Comparison of ENCODE assay signal across 1 fruit fly cellular context in the genomic region with DNA sequence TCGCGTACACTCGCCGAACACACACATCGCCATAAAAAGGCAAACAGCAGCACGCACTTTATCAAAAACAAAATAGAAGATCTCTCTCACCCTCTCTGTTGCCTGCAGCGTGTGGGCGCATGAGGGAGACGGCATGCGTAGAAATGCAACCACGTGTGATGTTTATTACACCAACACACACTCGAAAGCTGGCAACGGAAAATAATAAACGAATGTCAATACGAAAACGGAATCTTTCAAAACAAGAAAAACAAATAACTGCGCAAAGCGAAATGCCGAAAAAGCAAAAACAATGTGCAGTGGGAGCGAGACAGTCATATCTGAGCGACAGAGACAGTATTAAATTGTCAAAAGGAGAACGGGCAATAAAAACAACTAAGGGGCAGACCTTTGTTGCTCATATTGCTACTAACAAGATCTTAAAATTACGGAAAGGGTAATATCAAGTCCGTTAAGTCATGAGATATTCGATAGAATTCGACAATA.
TF ChIP-seq lines count a peak whose summit lies in the region.

No protein-coding gene starts in this region.

TF ChIP-seq in whole organism, embryonic, 481 proteins besides CTCF, POLR2A, EP300 and RAD21 (continued from another document and continues in another):
- TF ChIP-seq Stat92E (GFP tag; optimal IDR thresholded peaks at IDR 0.05; lab: Kevin White, UChicago) (peak in 1 of 3 experiments; percentile 89), CG31388 (GFP tag; optimal IDR thresholded peaks at IDR 0.05; lab: Kevin White, UChicago) (no peak), CG10462 (GFP tag; optimal IDR thresholded peaks at IDR 0.05; lab: Kevin White, UChicago) (no peak), CG7372 (GFP tag; IDR thresholded peaks at IDR 0.05; lab: Robert Waterston, UW) (no peak), CG18619 (GFP tag; optimal IDR thresholded peaks at IDR 0.05; lab: Kevin White, UChicago) (peak; percentile 73), esg (GFP tag; conservative IDR thresholded peaks at IDR 0.05; lab: Robert Waterston, UW) (no peak), rib (GFP tag; IDR thresholded peaks at IDR 0.05; lab: Robert Waterston, UW) (no peak), CG4617 (GFP tag; optimal IDR thresholded peaks at IDR 0.05; lab: Kevin White, UChicago; ENCODE audit: borderline replicate concordance) (no peak), CG9876 (GFP tag; optimal IDR thresholded peaks at IDR 0.05; lab: Kevin White, UChicago) (peak; percentile 65), HLH3B (GFP tag; IDR thresholded peaks at IDR 0.05; lab: Robert Waterston, UW) (no peak), schlank (tag; optimal IDR thresholded peaks at IDR 0.05; lab: Kevin White, UChicago) (peak; percentile 75), Gug (GFP tag; IDR thresholded peaks at IDR 0.05; lab: Robert Waterston, UW) (no peak), unc-4 (GFP tag; IDR thresholded peaks at IDR 0.05; lab: Robert Waterston, UW; ENCODE audit: partially characterized antibody) (no peak), tgo (GFP tag; IDR thresholded peaks at IDR 0.05; lab: Robert Waterston, UW) (no peak), CG18262 (tag; optimal IDR thresholded peaks at IDR 0.05; lab: Kevin White, UChicago) (peak; percentile 68), eve (GFP tag; optimal IDR thresholded peaks at IDR 0.05; lab: Kevin White, UChicago) (peak in 1 of 2 experiments; percentile 50), dati (GFP tag; IDR thresholded peaks at IDR 0.05; lab: Robert Waterston, UW) (no peak), GATAe (GFP tag; conservative IDR thresholded peaks at IDR 0.05; lab: Robert Waterston, UW) (no peak), grau (tag; optimal IDR thresholded peaks at IDR 0.05; lab: Kevin White, UChicago) (no peak), fru (optimal IDR thresholded peaks at IDR 0.05; lab: Kevin White, UChicago) (no peak), CG10979 (tag; optimal IDR thresholded peaks at IDR 0.05; lab: Kevin White, UChicago) (peak; percentile 35), jumu (GFP tag; optimal IDR thresholded peaks at IDR 0.05; lab: Kevin White, UChicago) (peak; percentile 78), CG12942 (GFP tag; optimal IDR thresholded peaks at IDR 0.05; lab: Kevin White, UChicago) (peak; percentile 61), Meics (GFP tag; optimal IDR thresholded peaks at IDR 0.05; lab: Kevin White, UChicago) (peak; percentile 67), H2.0 (GFP tag; IDR thresholded peaks at IDR 0.05; lab: Robert Waterston, UW) (no peak), B-H1 (GFP tag; IDR thresholded peaks at IDR 0.05; lab: Robert Waterston, UW) (no peak), pzg (GFP tag; optimal IDR thresholded peaks at IDR 0.05; lab: Kevin White, UChicago) (no peak), CG2202 (tag; optimal IDR thresholded peaks at IDR 0.05; lab: Kevin White, UChicago) (peak; percentile 93), tio (GFP tag; optimal IDR thresholded peaks at IDR 0.05; lab: Kevin White, UChicago) (no peak), CG6765 (GFP tag; optimal IDR thresholded peaks at IDR 0.05; lab: Kevin White, UChicago) (peak; percentile 80), Fer2 (tag; optimal IDR thresholded peaks at IDR 0.05; lab: Kevin White, UChicago) (peak; percentile 51), CG14014 (GFP tag; IDR thresholded peaks at IDR 0.05; lab: Robert Waterston, UW) (no peak), kni (GFP tag; optimal IDR thresholded peaks at IDR 0.05; lab: Kevin White, UChicago) (peak; percentile 98), Trl (optimal IDR thresholded peaks at IDR 0.05; lab: Kevin White, UChicago) (peak; percentile 13 to 30), Trl (GFP tag; optimal IDR thresholded peaks at IDR 0.05; lab: Kevin White, UChicago) (peak; percentile 84), CG2199 (GFP tag; IDR thresholded peaks at IDR 0.05; lab: Robert Waterston, UW) (no peak), CG3163 (GFP tag; optimal IDR thresholded peaks at IDR 0.05; lab: Kevin White, UChicago) (peak; percentile 79), az2 (GFP tag; optimal IDR thresholded peaks at IDR 0.05; lab: Kevin White, UChicago) (no peak), CG32532 (GFP tag; IDR thresholded peaks at IDR 0.05; lab: Robert Waterston, UW) (no peak), crol (GFP tag; IDR thresholded peaks at IDR 0.05; lab: Robert Waterston, UW) (no peak), CG30020 (tag; optimal IDR thresholded peaks at IDR 0.05; lab: Kevin White, UChicago) (peak; percentile 14), CG17359 (tag; optimal IDR thresholded peaks at IDR 0.05; lab: Kevin White, UChicago) (peak; percentile 87), fd102C (GFP tag; optimal IDR thresholded peaks at IDR 0.05; lab: Kevin White, UChicago) (peak; percentile 91), CG6854 (GFP tag; optimal IDR thresholded peaks at IDR 0.05; lab: Kevin White, UChicago) (peak; percentile 52), CG3838 (GFP tag; optimal IDR thresholded peaks at IDR 0.05; lab: Kevin White, UChicago) (peak; percentile 79), ranshi (GFP tag; IDR thresholded peaks at IDR 0.05; lab: Robert Waterston, UW) (no peak), HLH54F (GFP tag; optimal IDR thresholded peaks at IDR 0.05; lab: Kevin White, UChicago) (peak; percentile 62), sc (optimal IDR thresholded peaks at IDR 0.05; lab: Kevin White, UChicago) (no peak), sc (GFP tag; optimal IDR thresholded peaks at IDR 0.05; lab: Kevin White, UChicago) (peak; percentile 84), CG10565 (GFP tag; optimal IDR thresholded peaks at IDR 0.05; lab: Kevin White, UChicago) (no peak), CG3995 (GFP tag; optimal IDR thresholded peaks at IDR 0.05; lab: Kevin White, UChicago) (no peak), cg (GFP tag; optimal IDR thresholded peaks at IDR 0.05; lab: Kevin White, UChicago) (peak; percentile 99), Bdp1 (GFP tag; optimal IDR thresholded peaks at IDR 0.05; lab: Kevin White, UChicago) (peak; percentile 72), Hr78 (GFP tag; optimal IDR thresholded peaks at IDR 0.05; lab: Kevin White, UChicago) (peak in 1 of 2 experiments; percentile 84), lov (optimal IDR thresholded peaks at IDR 0.05; lab: Kevin White, UChicago) (no peak), lov (GFP tag; IDR thresholded peaks at IDR 0.05; lab: Robert Waterston, UW) (no peak), shn (GFP tag; optimal IDR thresholded peaks at IDR 0.05; lab: Kevin White, UChicago) (peak; percentile 72), D19A (tag; optimal IDR thresholded peaks at IDR 0.05; lab: Kevin White, UChicago) (peak; percentile 65), jing (GFP tag; optimal IDR thresholded peaks at IDR 0.05; lab: Kevin White, UChicago) (no peak), CG18764 (GFP tag; optimal IDR thresholded peaks at IDR 0.05; lab: Kevin White, UChicago) (peak; percentile 72), CG14965 (GFP tag; optimal IDR thresholded peaks at IDR 0.05; lab: Kevin White, UChicago; ENCODE audit: borderline replicate concordance) (peak; percentile 81), ftz-f1 (GFP tag; optimal IDR thresholded peaks at IDR 0.05; lab: Kevin White, UChicago) (peak; percentile 52), her (GFP tag; optimal IDR thresholded peaks at IDR 0.05; lab: Kevin White, UChicago) (peak; percentile 88), Six4 (GFP tag; optimal IDR thresholded peaks at IDR 0.05; lab: Kevin White, UChicago) (peak; percentile 62), Dip3 (GFP tag; optimal IDR thresholded peaks at IDR 0.05; lab: Kevin White, UChicago) (no peak), lbe (GFP tag; optimal IDR thresholded peaks at IDR 0.05; lab: Kevin White, UChicago) (peak; percentile 84), Oaz (GFP tag; IDR thresholded peaks at IDR 0.05; lab: Robert Waterston, UW) (no peak), dimm (GFP tag; IDR thresholded peaks at IDR 0.05; lab: Robert Waterston, UW) (no peak), CG7928 (GFP tag; optimal IDR thresholded peaks at IDR 0.05; lab: Kevin White, UChicago) (peak; percentile 38), cato (GFP tag; optimal IDR thresholded peaks at IDR 0.05; lab: Kevin White, UChicago; ENCODE audit: borderline replicate concordance) (peak; percentile 34), Adf1 (GFP tag; IDR thresholded peaks at IDR 0.05; lab: Robert Waterston, UW) (no peak), CG17829 (tag; optimal IDR thresholded peaks at IDR 0.05; lab: Kevin White, UChicago) (peak; percentile 50), CG7271 (tag; optimal IDR thresholded peaks at IDR 0.05; lab: Kevin White, UChicago) (peak; percentile 79), sim (GFP tag; IDR thresholded peaks at IDR 0.05; lab: Robert Waterston, UW) (no peak), ERR (GFP tag; optimal IDR thresholded peaks at IDR 0.05; lab: Kevin White, UChicago) (peak; percentile 71), CG11723 (GFP tag; optimal IDR thresholded peaks at IDR 0.05; lab: Kevin White, UChicago) (peak; percentile 69), nau (GFP tag; optimal IDR thresholded peaks at IDR 0.05; lab: Kevin White, UChicago) (peak; percentile 92), Bgb (GFP tag; IDR thresholded peaks at IDR 0.05; lab: Robert Waterston, UW; ENCODE audit: partially characterized antibody) (no peak), Deaf1 (tag; optimal IDR thresholded peaks at IDR 0.05; lab: Kevin White, UChicago) (peak; percentile 59), p53 (GFP tag; optimal IDR thresholded peaks at IDR 0.05; lab: Kevin White, UChicago) (peak; percentile 67), E2f1 (GFP tag; IDR thresholded peaks at IDR 0.05; lab: Robert Waterston, UW) (no peak), Lpt (GFP tag; optimal IDR thresholded peaks at IDR 0.05; lab: Kevin White, UChicago) (no peak), dysf (GFP tag; IDR thresholded peaks at IDR 0.05; lab: Robert Waterston, UW) (no peak), bowl (GFP tag; IDR thresholded peaks at IDR 0.05; lab: Robert Waterston, UW) (no peak), Dip2 (GFP tag; IDR thresholded peaks at IDR 0.05; lab: Robert Waterston, UW) (no peak), CkIIα-i1 (GFP tag; IDR thresholded peaks at IDR 0.05; lab: Robert Waterston, UW) (no peak), zf30C (GFP tag; optimal IDR thresholded peaks at IDR 0.05; lab: Kevin White, UChicago) (peak; percentile 51), CG6689 (GFP tag; IDR thresholded peaks at IDR 0.05; lab: Robert Waterston, UW) (no peak), cwo (GFP tag; optimal IDR thresholded peaks at IDR 0.05; lab: Kevin White, UChicago) (peak; percentile 92), Kr (GFP tag; optimal IDR thresholded peaks at IDR 0.05; lab: Kevin White, UChicago) (peak; percentile 96), Dfd (GFP tag; optimal IDR thresholded peaks at IDR 0.05; lab: Kevin White, UChicago) (no peak), CG10431 (GFP tag; optimal IDR thresholded peaks at IDR 0.05; lab: Kevin White, UChicago) (peak; percentile 81), fd3F (GFP tag; optimal IDR thresholded peaks at IDR 0.05; lab: Kevin White, UChicago) (peak; percentile 12), sob (GFP tag; IDR thresholded peaks at IDR 0.05; lab: Robert Waterston, UW) (no peak), org-1 (GFP tag; optimal IDR thresholded peaks at IDR 0.05; lab: Kevin White, UChicago) (peak; percentile 89), gsb (GFP tag; IDR thresholded peaks at IDR 0.05; lab: Robert Waterston, UW) (no peak), CG13123 (GFP tag; optimal IDR thresholded peaks at IDR 0.05; lab: Kevin White, UChicago) (peak; percentile 88), ash1 (GFP tag; optimal IDR thresholded peaks at IDR 0.05; lab: Kevin White, UChicago) (peak; percentile 79), psq (GFP tag; optimal IDR thresholded peaks at IDR 0.05; lab: Kevin White, UChicago) (peak; percentile 98), chn (GFP tag; optimal IDR thresholded peaks at IDR 0.05; lab: Kevin White, UChicago) (peak; percentile 53), CG13296 (GFP tag; optimal IDR thresholded peaks at IDR 0.05; lab: Kevin White, UChicago) (peak; percentile 85), CG10274 (GFP tag; optimal IDR thresholded peaks at IDR 0.05; lab: Kevin White, UChicago) (no peak), Myb (GFP tag; optimal IDR thresholded peaks at IDR 0.05; lab: Kevin White, UChicago) (peak; percentile 61), corto (GFP tag; optimal IDR thresholded peaks at IDR 0.05; lab: Kevin White, UChicago) (peak; percentile 77), Sox100B (GFP tag; optimal IDR thresholded peaks at IDR 0.05; lab: Kevin White, UChicago) (peak; percentile 82), CG17328 (GFP tag; IDR thresholded peaks at IDR 0.05; lab: Robert Waterston, UW) (no peak), CoRest (tag; optimal IDR thresholded peaks at IDR 0.05; lab: Kevin White, UChicago) (peak; percentile 21), CG8089 (GFP tag; optimal IDR thresholded peaks at IDR 0.05; lab: Kevin White, UChicago) (peak; percentile 87), CG12659 (GFP tag; optimal IDR thresholded peaks at IDR 0.05; lab: Kevin White, UChicago) (peak; percentile 74), stwl (tag; optimal IDR thresholded peaks at IDR 0.05; lab: Kevin White, UChicago) (peak; percentile 30), CG11398 (GFP tag; optimal IDR thresholded peaks at IDR 0.05; lab: Kevin White, UChicago) (peak; percentile 95), CG12104 (GFP tag; optimal IDR thresholded peaks at IDR 0.05; lab: Kevin White, UChicago) (peak; percentile 44), Ets65A (GFP tag; lab: Kevin White, UChicago) (no peak), row (GFP tag; IDR thresholded peaks at IDR 0.05; lab: Robert Waterston, UW) (no peak), gce (GFP tag; IDR thresholded peaks at IDR 0.05; lab: Robert Waterston, UW) (no peak), gsb-n (tag; optimal IDR thresholded peaks at IDR 0.05; lab: Kevin White, UChicago) (peak; percentile 81), CG33557 (GFP tag; optimal IDR thresholded peaks at IDR 0.05; lab: Kevin White, UChicago) (peak; percentile 91), eyg (GFP tag; optimal IDR thresholded peaks at IDR 0.05; lab: Kevin White, UChicago) (peak; percentile 87), mld (GFP tag; IDR thresholded peaks at IDR 0.05; lab: Robert Waterston, UW; ENCODE audit: partially characterized antibody) (no peak), CG17361 (GFP tag; IDR thresholded peaks at IDR 0.05; lab: Robert Waterston, UW) (no peak), yki (optimal IDR thresholded peaks at IDR 0.05; lab: Kevin White, UChicago) (no peak), knrl (GFP tag; IDR thresholded peaks at IDR 0.05; lab: Robert Waterston, UW; ENCODE audit: partially characterized antibody) (no peak), br (optimal IDR thresholded peaks at IDR 0.05; lab: Kevin White, UChicago) (no peak), Optix (GFP tag; IDR thresholded peaks at IDR 0.05; lab: Robert Waterston, UW) (no peak), pros (GFP tag; optimal IDR thresholded peaks at IDR 0.05; lab: Kevin White, UChicago) (peak; percentile 86), inv (GFP tag; IDR thresholded peaks at IDR 0.05; lab: Robert Waterston, UW; ENCODE audit: partially characterized antibody) (no peak), CG4328 (GFP tag; optimal IDR thresholded peaks at IDR 0.05; lab: Kevin White, UChicago) (peak; percentile 85), CG4424 (GFP tag; optimal IDR thresholded peaks at IDR 0.05; lab: Kevin White, UChicago) (no peak), ase (GFP tag; IDR thresholded peaks at IDR 0.05; lab: Robert Waterston, UW) (no peak), z (GFP tag; IDR thresholded peaks at IDR 0.05; lab: Robert Waterston, UW) (no peak)
